Fruit fly (Drosophila melanogaster) whole organism, embryonic: Measurements from ENCODE around the gene Scr.
"Not testable (repeated sequence)": the region's sequence is repeated elsewhere in the genome, so short reads cannot be mapped to it uniquely, and the experiment has no call there.

Experiments
- CG12104 ChIP-seq: fragments of 200-800 bp; sonication (Bioruptor generic); optimal IDR thresholded peaks from 3 replicates; lab custom pipeline; 2016; ENCODE audit warnings: missing biosample characterization, missing genetic modification characterization
- CG13775 ChIP-seq: fragments of 200-800 bp; sonication (Bioruptor generic); optimal IDR thresholded peaks from 3 replicates; lab custom pipeline; 2017; ENCODE audit warnings: missing biosample characterization, mild to moderate bottlenecking, missing genetic modification characterization
- Gug ChIP-seq: fragments of 200-800 bp; sonication (Bioruptor generic); IDR thresholded peaks from 4 replicates; pipeline ENCODE4 v1.3.6; 2022; ENCODE audit warnings: missing biosample characterization, missing genetic modification characterization
- Sin3A ChIP-seq: fragments of >200 bp; optimal IDR thresholded peaks from 2 replicates; lab custom pipeline; 2018
- danr ChIP-seq: fragments of 200-800 bp; sonication (Bioruptor generic); IDR thresholded peaks from 2 replicates; pipeline ENCODE4 v1.3.6; 2022; ENCODE audit warnings: missing biosample characterization, missing genetic modification characterization
- twi ChIP-seq: fragments of 200-800 bp; optimal IDR thresholded peaks from 2 replicates; lab custom pipeline; 2019; ENCODE audit warnings: missing biosample characterization, mild to moderate bottlenecking, missing genetic modification characterization, moderate library complexity
- zen ChIP-seq: fragments of 200-800 bp; sonication (Bioruptor generic); optimal IDR thresholded peaks from 3 replicates; lab custom pipeline; 2018; ENCODE audit warnings: missing biosample characterization, mild to moderate bottlenecking, missing genetic modification characterization, moderate library complexity

dm6 chr3R:6822864-6823263 lies 26.9 kb downstream of the Scr start:
- not testable (repeated sequence) for TF ChIP-seq twi (tag; lab: Kevin White, UChicago); CG12104 (GFP tag; lab: Kevin White, UChicago); danr (GFP tag; lab: Robert Waterston, UW); Sin3A (lab: Kevin White, UChicago); zen (tag; lab: Kevin White, UChicago); CG13775 (GFP tag; lab: Kevin White, UChicago); Gug (GFP tag; lab: Robert Waterston, UW)
